Worm (Caenorhabditis elegans) whole organism, mixed stage, embryonic: ENCODE measurements around the gene fbxb-65.

ENCODE experiments used
- M03D4.4 ChIP-seq: sonication (generic microtip); optimal IDR thresholded peaks from 2 replicates; lab custom pipeline; 2017; ENCODE audit warnings: mild to moderate bottlenecking, missing genetic modification characterization, missing compliant biosample characterization
- bed-3 ChIP-seq: fragments of 200-800 bp; sonication (Bioruptor generic); optimal IDR thresholded peaks from 3 replicates; lab custom pipeline; 2018; ENCODE audit warnings: mild to moderate bottlenecking, missing genetic modification characterization, moderate library complexity, missing compliant biosample characterization
- blmp-1 ChIP-seq: fragments of 150-350 bp; optimal IDR thresholded peaks from 2 replicates; lab custom pipeline; 2014; ENCODE audit warnings: missing biosample characterization, missing genetic modification characterization
- ceh-39 ChIP-seq: fragments of 150-350 bp; optimal IDR thresholded peaks from 2 replicates; lab custom pipeline; 2014; ENCODE audit warnings: missing biosample characterization, missing genetic modification characterization
- ceh-43 ChIP-seq: fragments of 200-800 bp; sonication (Bioruptor generic); optimal IDR thresholded peaks from 2 replicates; lab custom pipeline; 2018; ENCODE audit warnings: mild to moderate bottlenecking, missing genetic modification characterization, moderate library complexity, missing compliant biosample characterization
- ceh-83 ChIP-seq: fragments of 200-800 bp; sonication (Bioruptor generic); optimal IDR thresholded peaks from 2 replicates; lab custom pipeline; 2018; ENCODE audit warnings: mild to moderate bottlenecking, missing genetic modification characterization, missing compliant biosample characterization
- ces-1 ChIP-seq: fragments of 150-350 bp; optimal IDR thresholded peaks from 2 replicates; lab custom pipeline; 2014; ENCODE audit warnings: missing biosample characterization, missing genetic modification reagents, missing genetic modification characterization
- cnd-1 ChIP-seq: fragments of 200-800 bp; sonication (Bioruptor generic); optimal IDR thresholded peaks from 2 replicates; lab custom pipeline; 2018; ENCODE audit warnings: mild to moderate bottlenecking, missing genetic modification characterization, missing compliant biosample characterization
- drap-1 ChIP-seq: fragments of 200-800 bp; sonication (Bioruptor generic); optimal IDR thresholded peaks from 3 replicates; lab custom pipeline; 2018; ENCODE audit warnings: mild to moderate bottlenecking, missing genetic modification characterization, missing compliant biosample characterization
- elt-1 ChIP-seq: sonication (generic microtip); optimal IDR thresholded peaks from 2 replicates; lab custom pipeline; 2017; ENCODE audit warnings: missing genetic modification characterization, mild to moderate bottlenecking, missing compliant biosample characterization, antibody characterized with exemption, moderate library complexity, borderline replicate concordance; ENCODE audit not compliant: insufficient read depth
- flh-1 ChIP-seq: fragments of 200-800 bp; sonication (Bioruptor generic); optimal IDR thresholded peaks from 2 replicates; lab custom pipeline; 2018; ENCODE audit warnings: mild to moderate bottlenecking, missing genetic modification characterization, moderate library complexity, missing compliant biosample characterization
- ham-2 ChIP-seq: fragments of 200-800 bp; sonication (Bioruptor generic); optimal IDR thresholded peaks from 2 replicates; lab custom pipeline; 2018; ENCODE audit warnings: mild to moderate bottlenecking, missing genetic modification characterization, missing compliant biosample characterization
- hlh-1 ChIP-seq: fragments of 150-350 bp; optimal IDR thresholded peaks from 2 replicates; lab custom pipeline; 2014; ENCODE audit warnings: missing biosample characterization, missing genetic modification reagents, missing genetic modification characterization
- lin-13 ChIP-seq: fragments of 150-350 bp; optimal IDR thresholded peaks from 2 replicates; lab custom pipeline; 2014; ENCODE audit warnings: missing biosample characterization, missing genetic modification characterization
- lin-32 ChIP-seq: fragments of 200-800 bp; sonication (Bioruptor generic); optimal IDR thresholded peaks from 2 replicates; lab custom pipeline; 2018; ENCODE audit warnings: mild to moderate bottlenecking, missing genetic modification characterization, missing compliant biosample characterization
- lsy-2 ChIP-seq: fragments of 150-350 bp; optimal IDR thresholded peaks from 2 replicates; lab custom pipeline; 2014; ENCODE audit warnings: missing biosample characterization, missing genetic modification characterization
- mab-5 ChIP-seq: fragments of 150-350 bp; optimal IDR thresholded peaks from 2 replicates; lab custom pipeline; 2014; ENCODE audit warnings: missing biosample characterization, missing genetic modification characterization
- mep-1 ChIP-seq: fragments of 150-350 bp; optimal IDR thresholded peaks from 2 replicates; lab custom pipeline; 2017; ENCODE audit warnings: missing biosample characterization, missing genetic modification reagents, missing genetic modification characterization, inconsistent platforms
- mls-2 ChIP-seq: sonication (generic microtip); optimal IDR thresholded peaks from 2 replicates; lab custom pipeline; 2016; ENCODE audit warnings: mild to moderate bottlenecking, missing genetic modification characterization, moderate library complexity, missing compliant biosample characterization
- nhr-12 ChIP-seq: fragments of 150-350 bp; optimal IDR thresholded peaks from 2 replicates; lab custom pipeline; 2014; ENCODE audit warnings: missing biosample characterization, missing genetic modification characterization
- nhr-237 ChIP-seq: fragments of 150-350 bp; optimal IDR thresholded peaks from 2 replicates; lab custom pipeline; 2014; ENCODE audit warnings: missing biosample characterization, missing genetic modification characterization
- nhr-28 ChIP-seq: fragments of 150-350 bp; optimal IDR thresholded peaks from 2 replicates; lab custom pipeline; 2014; ENCODE audit warnings: missing biosample characterization, missing genetic modification characterization
- nhr-76 ChIP-seq: sonication (generic microtip); optimal IDR thresholded peaks from 2 replicates; lab custom pipeline; 2017; ENCODE audit warnings: missing biosample characterization, missing genetic modification characterization
- pha-4 ChIP-seq: fragments of 150-350 bp; optimal IDR thresholded peaks from 2 replicates; lab custom pipeline; 2018; ENCODE audit warnings: missing biosample characterization, missing genetic modification reagents, missing genetic modification characterization
- sem-2 ChIP-seq: fragments of 200-800 bp; sonication (Bioruptor generic); optimal IDR thresholded peaks from 2 replicates; lab custom pipeline; 2018; ENCODE audit warnings: mild to moderate bottlenecking, missing genetic modification characterization, missing compliant biosample characterization
- snpc-4 ChIP-seq: fragments of 150-350 bp; optimal IDR thresholded peaks from 2 replicates; lab custom pipeline; 2014; ENCODE audit warnings: missing biosample characterization, missing genetic modification characterization
- sptf-1 ChIP-seq: sonication (generic microtip); optimal IDR thresholded peaks from 2 replicates; lab custom pipeline; 2017; ENCODE audit warnings: mild to moderate bottlenecking, missing genetic modification characterization, moderate library complexity, missing compliant biosample characterization
- tbx-8 ChIP-seq: fragments of 200-800 bp; sonication (Bioruptor generic); optimal IDR thresholded peaks from 2 replicates; lab custom pipeline; 2018; ENCODE audit warnings: mild to moderate bottlenecking, missing genetic modification characterization, moderate library complexity, missing compliant biosample characterization
- unc-39 ChIP-seq: fragments of 150-350 bp; optimal IDR thresholded peaks from 2 replicates; lab custom pipeline; 2014; ENCODE audit warnings: missing biosample characterization, missing genetic modification characterization
- unc-62 ChIP-seq: fragments of 150-350 bp; optimal IDR thresholded peaks from 2 replicates; lab custom pipeline; 2014; ENCODE audit warnings: missing biosample characterization, missing genetic modification reagents, missing genetic modification characterization
- zip-8 ChIP-seq: fragments of 150-350 bp; optimal IDR thresholded peaks from 2 replicates; lab custom pipeline; 2014; ENCODE audit warnings: missing biosample characterization, missing genetic modification characterization
- ztf-11 ChIP-seq: fragments of 150-350 bp; optimal IDR thresholded peaks from 2 replicates; lab custom pipeline; 2014; ENCODE audit warnings: missing biosample characterization, missing genetic modification characterization

fbxb-65 gene

DNA sequence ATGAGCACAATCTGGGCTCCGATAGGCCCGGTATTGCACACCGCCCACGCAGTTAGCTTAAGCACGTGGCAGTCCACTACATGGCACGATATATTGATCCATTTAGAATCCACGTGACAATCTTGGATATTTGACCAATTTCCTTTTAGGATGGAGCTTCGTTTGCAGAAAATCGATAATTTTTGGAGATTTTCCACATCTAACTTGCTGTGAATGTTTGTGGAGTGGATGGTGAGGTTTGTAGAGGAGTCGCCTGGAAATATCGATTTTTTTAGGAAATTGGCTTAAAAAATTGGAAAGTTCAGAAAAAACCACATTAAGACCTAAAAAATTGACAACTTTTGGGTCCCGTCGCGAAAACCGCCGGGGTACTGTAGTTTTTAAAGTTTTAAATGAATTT lies 8.0 kb downstream of the fbxb-65 start:
- TF ChIP-seq cnd-1 (no peak), M03D4.4 (tag; lab: Kevin White, UChicago) (no peak), nhr-28 (tag; lab: Kevin White, UChicago) (no peak), ceh-83 (GFP tag; lab: Kevin White, UChicago) (no peak), unc-39 (tag; lab: Kevin White, UChicago) (no peak), mls-2 (no peak), sptf-1 (no peak), nhr-237 (no peak), ceh-39 (tag; lab: Kevin White, UChicago) (no peak), ceh-43 (GFP tag; lab: Kevin White, UChicago) (no peak), ham-2 (no peak), drap-1 (GFP tag; lab: Kevin White, UChicago) (no peak), sem-2 (GFP tag; lab: Kevin White, UChicago) (no peak), lsy-2 (tag; lab: Kevin White, UChicago) (no peak)
- TF ChIP-seq, all 35 proteins: peak for 0

DNA sequence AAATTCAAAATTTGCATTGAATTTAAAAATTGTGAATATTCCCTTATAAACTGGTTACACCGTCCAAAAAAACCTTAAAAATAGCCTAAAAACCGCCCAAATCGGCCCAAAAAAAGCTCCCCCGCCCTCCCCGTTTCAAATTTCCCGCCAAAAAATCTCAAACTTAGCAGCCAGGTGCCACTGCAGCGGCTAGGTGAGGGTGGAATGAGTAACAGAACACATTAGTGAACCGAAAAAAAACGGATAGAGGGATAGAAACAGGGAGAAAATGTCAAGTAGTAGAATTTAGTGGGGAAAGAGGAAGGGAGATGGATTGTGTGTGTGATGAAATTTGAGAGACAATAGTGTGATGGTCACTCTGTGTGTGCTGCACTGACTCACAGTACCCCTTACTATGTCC lies 22.6 kb downstream of the fbxb-65 start:
- no peak for TF ChIP-seq sem-2 (GFP tag; lab: Kevin White, UChicago)
- no peak for TF ChIP-seq flh-1 (GFP tag; lab: Kevin White, UChicago)
- TF ChIP-seq ceh-43 (GFP tag; lab: Kevin White, UChicago): no peak
- no peak for TF ChIP-seq sptf-1
- TF ChIP-seq mep-1 (tag; lab: Kevin White, UChicago): no peak
- no peak for TF ChIP-seq ztf-11 (tag; lab: Kevin White, UChicago)
- no peak for TF ChIP-seq nhr-12 (tag; lab: Kevin White, UChicago)
- no peak for TF ChIP-seq ces-1
- TF ChIP-seq cnd-1: no peak
- no peak for TF ChIP-seq unc-39 (tag; lab: Kevin White, UChicago)
- TF ChIP-seq lin-13 (tag; lab: Kevin White, UChicago): no peak
- TF ChIP-seq mab-5 (tag; lab: Kevin White, UChicago): no peak
- no peak for TF ChIP-seq tbx-8 (GFP tag; lab: Kevin White, UChicago)
- TF ChIP-seq blmp-1 (tag; lab: Kevin White, UChicago): no peak
- TF ChIP-seq elt-1 (tag; lab: Kevin White, UChicago): no peak
- TF ChIP-seq zip-8 (tag; lab: Kevin White, UChicago): no peak
- no peak for TF ChIP-seq drap-1 (GFP tag; lab: Kevin White, UChicago)
- TF ChIP-seq ceh-39 (tag; lab: Kevin White, UChicago): no peak
- no peak for TF ChIP-seq nhr-76 (tag; lab: Kevin White, UChicago)
- TF ChIP-seq pha-4 (tag; lab: Kevin White, UChicago): no peak

- no peak for TF ChIP-seq cnd-1
- peak; percentile 88 for TF ChIP-seq ces-1
- TF ChIP-seq snpc-4 (tag; lab: Kevin White, UChicago): no peak
- TF ChIP-seq bed-3 (GFP tag; lab: Kevin White, UChicago): no peak
- no peak for TF ChIP-seq zip-8 (tag; lab: Kevin White, UChicago)
Observed at ce11 chrV:19354506-19354905, 25.1 kb downstream of the fbxb-65 start.

DNA sequence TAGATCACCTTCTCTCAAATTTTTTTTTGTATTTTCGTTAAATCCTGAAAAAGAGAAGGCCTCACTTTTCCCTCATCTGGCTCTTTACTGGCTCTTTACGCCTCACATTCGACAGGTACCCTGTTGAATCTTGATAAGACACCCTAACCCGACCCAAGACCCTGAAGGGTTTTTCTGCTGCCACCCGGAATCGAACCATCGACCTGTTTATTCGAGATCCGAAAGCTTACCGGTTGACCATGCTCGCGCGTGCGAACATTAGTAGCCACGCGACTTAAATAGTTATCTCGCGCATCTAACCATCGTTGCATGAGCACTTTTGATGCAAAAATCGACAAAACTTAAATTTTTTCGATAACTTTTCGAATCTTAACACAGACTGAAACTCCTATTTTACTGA lies 25.9 kb downstream of the fbxb-65 start:
- TF ChIP-seq mep-1 (tag; lab: Kevin White, UChicago) (no peak), nhr-76 (tag; lab: Kevin White, UChicago) (no peak), blmp-1 (tag; lab: Kevin White, UChicago) (no peak), cnd-1 (no peak)
- TF ChIP-seq, all 35 proteins: peak for 0

- no peak for TF ChIP-seq flh-1 (GFP tag; lab: Kevin White, UChicago)
- no peak for TF ChIP-seq bed-3 (GFP tag; lab: Kevin White, UChicago)
- TF ChIP-seq lin-13 (tag; lab: Kevin White, UChicago): no peak
- TF ChIP-seq ham-2: no peak
- TF ChIP-seq ceh-43 (GFP tag; lab: Kevin White, UChicago): peak; percentile 66
- TF ChIP-seq elt-1 (tag; lab: Kevin White, UChicago): no peak
Observed at ce11 chrV:19356717-19357116, 27.4 kb downstream of the fbxb-65 start.

DNA sequence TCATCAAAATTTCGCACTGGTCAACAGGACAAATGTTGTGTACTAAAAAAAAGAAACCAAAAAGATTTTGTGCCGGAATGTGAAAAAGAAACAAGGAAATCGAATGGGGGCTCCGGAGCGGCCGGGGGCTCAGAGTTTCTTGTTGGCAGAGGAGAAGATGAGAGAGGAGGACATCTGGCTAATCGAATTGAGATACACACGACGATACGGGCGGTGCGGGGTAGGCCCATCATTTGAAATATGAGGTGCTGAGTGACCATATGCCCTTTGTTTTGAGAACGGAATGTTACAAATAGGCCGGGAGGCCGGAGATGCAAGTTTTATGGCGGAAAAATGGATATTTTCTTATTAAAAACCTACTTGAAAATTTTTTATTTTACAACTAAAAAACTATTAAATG lies 28.7 kb downstream of the fbxb-65 start:
- no peak for TF ChIP-seq flh-1 (GFP tag; lab: Kevin White, UChicago)
- no peak for TF ChIP-seq ham-2
- no peak for TF ChIP-seq tbx-8 (GFP tag; lab: Kevin White, UChicago)
- no peak for TF ChIP-seq mls-2
- no peak for TF ChIP-seq nhr-28 (tag; lab: Kevin White, UChicago)
- TF ChIP-seq bed-3 (GFP tag; lab: Kevin White, UChicago): no peak
- no peak for TF ChIP-seq zip-8 (tag; lab: Kevin White, UChicago)
- TF ChIP-seq nhr-237: no peak
- no peak for TF ChIP-seq elt-1 (tag; lab: Kevin White, UChicago)
- TF ChIP-seq lin-32: no peak
- TF ChIP-seq ces-1: peak; percentile 76
- no peak for TF ChIP-seq drap-1 (GFP tag; lab: Kevin White, UChicago)
- no peak for TF ChIP-seq ceh-39 (tag; lab: Kevin White, UChicago)
- TF ChIP-seq hlh-1: peak; percentile 44
- TF ChIP-seq unc-62 (GFP tag; lab: Kevin White, UChicago): no peak
